Worm (Caenorhabditis elegans) whole organism, L4/young adult: Measurements from ENCODE around the gene clec-149.

Experiments
- W03F9.2 ChIP-seq: fragments of 150-350 bp; optimal IDR thresholded peaks from 2 replicates; lab custom pipeline; 2014; ENCODE audit warnings: missing biosample characterization, missing genetic modification characterization
- him-1 ChIP-seq: sonication (generic microtip); optimal IDR thresholded peaks from 2 replicates; lab custom pipeline; 2016; ENCODE audit warnings: missing genotype, missing genetic modification reagents, missing genetic modification characterization, missing compliant biosample characterization

ce11 chrIII:835208-835607 is 12.2 kb downstream of the clec-149 start:
- TF ChIP-seq him-1 (tag; lab: Kevin White, UChicago): no peak
- no peak for TF ChIP-seq W03F9.2
